Worm (Caenorhabditis elegans) whole organism, young adult: ENCODE measurements around the gene C01G6.2.

Experiments used
- F22D6.2 ChIP-seq: sonication (generic microtip); optimal IDR thresholded peaks from 2 replicates; lab custom pipeline; 2016; ENCODE audit warnings: mild to moderate bottlenecking, missing genetic modification characterization, missing compliant biosample characterization
- attf-6 ChIP-seq: fragments of 200-800 bp; sonication (Bioruptor generic); IDR thresholded peaks from 2 replicates; pipeline ENCODE4 v1.3.6; 2022; ENCODE audit warnings: missing genetic modification reagents, missing genetic modification characterization, missing compliant biosample characterization
- ceh-100 ChIP-seq: fragments of 200-800 bp; sonication (Bioruptor generic); IDR thresholded peaks from 2 replicates; pipeline ENCODE4 v1.3.6; 2022; ENCODE audit warnings: missing genetic modification reagents, missing genetic modification characterization, missing compliant biosample characterization
- mes-4 ChIP-seq: sonication (generic microtip); optimal IDR thresholded peaks from 2 replicates; lab custom pipeline; 2016; ENCODE audit warnings: missing genotype, missing genetic modification characterization, missing compliant biosample characterization
- pha-4 ChIP-seq: fragments of 150-350 bp; sonication (generic microtip); optimal IDR thresholded peaks from 2 replicates; lab custom pipeline; 2014; ENCODE audit warnings: missing biosample characterization, missing genetic modification reagents, missing genetic modification characterization
- ztf-18 ChIP-seq: sonication (generic microtip); optimal IDR thresholded peaks from 2 replicates; lab custom pipeline; 2016; ENCODE audit warnings: missing genotype, mild to moderate bottlenecking, missing genetic modification characterization, missing compliant biosample characterization
- ztf-28 ChIP-seq: fragments of 200-800 bp; sonication (Bioruptor generic); IDR thresholded peaks from 2 replicates; pipeline ENCODE4 v1.3.6; 2022; ENCODE audit warnings: missing genetic modification reagents, missing genetic modification characterization, missing compliant biosample characterization

DNA sequence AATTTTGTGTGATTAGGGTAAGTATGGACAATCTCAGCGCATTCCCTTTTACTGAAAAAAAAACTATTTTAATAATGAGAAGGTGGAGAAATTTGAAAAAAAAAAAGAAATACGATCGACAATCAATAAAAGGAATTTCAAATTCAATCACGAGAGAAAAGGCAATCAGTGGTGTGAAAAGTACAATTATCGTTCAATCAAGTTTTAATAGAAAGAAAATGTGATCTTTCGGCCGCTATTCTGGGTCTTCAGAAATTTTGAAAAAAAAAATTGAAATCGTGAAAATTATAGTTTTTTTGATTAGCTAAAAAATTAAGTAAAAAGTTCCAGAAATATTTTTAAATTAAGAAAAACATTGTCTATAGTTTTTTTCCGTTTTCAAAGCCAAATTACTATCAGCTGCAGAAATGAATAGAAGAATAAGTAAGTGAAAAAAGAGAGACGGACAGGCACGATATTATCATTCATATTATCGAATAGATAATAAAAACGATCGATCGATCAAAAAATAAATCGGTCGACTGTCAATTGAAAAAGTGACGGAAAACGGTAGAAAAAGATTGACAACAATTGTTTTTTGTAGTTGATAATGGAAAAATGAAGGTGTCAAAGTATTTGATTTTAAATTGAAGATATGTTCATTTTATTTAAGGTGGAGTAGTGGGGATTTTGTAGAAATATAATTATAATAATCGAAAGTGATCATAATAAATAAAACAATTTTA lies 13.4 kb downstream of the C01G6.2 start, which contains the start of gene gldi-3:
- no peak for TF ChIP-seq pha-4 (tag; lab: Kevin White, UChicago)
- no peak for TF ChIP-seq mes-4 (tag; lab: Kevin White, UChicago)
- TF ChIP-seq F22D6.2 (tag; lab: Kevin White, UChicago): no peak
- no peak for TF ChIP-seq ztf-28
- no peak for TF ChIP-seq ceh-100 (GFP tag; lab: Robert Waterston, UW)
- no peak for TF ChIP-seq attf-6
- no peak for TF ChIP-seq ztf-18 (tag; lab: Kevin White, UChicago)
